Fruit fly (Drosophila melanogaster): Measurements from ENCODE around the gene Pdp1.

Gene Pdp1

DNA sequence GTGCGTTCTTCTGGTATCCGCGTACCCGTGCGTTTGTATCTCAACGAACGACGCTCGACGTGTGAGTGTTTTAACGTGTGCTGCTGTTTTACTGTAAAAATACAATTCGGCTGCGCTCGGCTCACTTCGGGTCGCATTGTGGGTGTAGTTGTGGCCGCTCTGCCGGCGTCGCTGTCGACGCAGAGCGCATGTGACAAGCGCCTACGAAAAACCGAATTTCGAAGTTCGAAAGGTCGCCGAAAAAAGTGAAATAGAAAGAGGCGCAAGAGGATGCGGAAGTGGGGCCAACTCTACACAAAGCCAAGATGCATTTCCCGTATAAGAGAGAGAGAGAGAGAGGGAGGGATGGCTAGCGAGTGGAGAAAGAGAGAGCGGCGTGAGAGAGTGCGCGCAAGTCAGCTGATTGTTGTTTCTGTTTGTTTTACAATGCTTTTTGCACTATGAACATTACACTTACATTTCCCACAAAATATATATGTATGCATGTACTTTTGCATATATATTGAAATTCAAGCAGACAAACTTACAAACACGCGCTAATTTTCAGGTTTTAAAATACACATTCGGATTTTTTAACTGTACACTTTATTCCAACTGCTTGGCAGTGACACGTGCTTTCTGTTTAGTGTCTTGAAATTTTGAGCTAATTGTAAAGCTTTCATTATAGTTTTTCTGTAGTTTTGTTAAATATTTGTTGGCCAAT is 12.3 kb downstream of the Pdp1 start (continued):
- TF ChIP-seq Hand (GFP tag; optimal IDR thresholded peaks at IDR 0.05) (peak; percentile 78), CG15479 (GFP tag; optimal IDR thresholded peaks at IDR 0.05) (no peak), CG11504 (tag; optimal IDR thresholded peaks at IDR 0.05) (peak; percentile 55), nau (GFP tag; optimal IDR thresholded peaks at IDR 0.05) (peak; percentile 90), Eip74EF (GFP tag; optimal IDR thresholded peaks at IDR 0.05) (peak in 1 of 2 experiments; percentile 97), danr (GFP tag; IDR thresholded peaks at IDR 0.05) (no peak), CHES-1-like (GFP tag; optimal IDR thresholded peaks at IDR 0.05) (no peak)

DNA sequence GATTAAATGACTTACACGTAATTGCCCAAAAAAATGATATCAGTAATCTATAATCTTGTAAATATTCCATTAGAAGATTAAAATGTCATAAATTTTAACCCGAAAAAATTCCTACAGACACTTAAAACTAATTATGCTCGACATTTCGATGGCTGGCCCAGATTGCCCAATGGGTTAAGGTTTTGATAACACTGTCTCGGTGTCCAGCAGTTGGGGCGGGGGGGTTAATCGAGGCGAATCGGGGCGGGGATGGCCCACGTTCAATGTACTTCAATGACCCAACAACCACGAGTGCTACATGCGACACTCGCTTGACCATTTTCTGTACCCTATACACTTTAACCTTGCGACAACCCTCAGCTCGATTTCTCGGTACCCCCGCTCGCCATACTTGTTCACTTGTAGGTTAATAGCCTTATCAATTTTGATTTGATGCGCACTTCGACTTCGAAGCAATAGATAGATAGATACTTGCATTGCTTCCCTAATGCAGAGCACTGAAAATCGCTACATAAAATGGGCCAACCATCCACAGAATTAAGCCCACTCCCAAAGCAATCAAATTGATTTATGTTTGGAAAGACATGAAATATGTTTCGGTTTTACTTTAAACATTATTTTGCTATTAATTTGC is 14.8 kb downstream of the Pdp1 start:
- TF ChIP-seq Atf3 (GFP tag; optimal IDR thresholded peaks at IDR 0.05): no peak
- TF ChIP-seq CG17829 (tag; optimal IDR thresholded peaks at IDR 0.05): no peak
- 0 out of 2 replicates have a peak, but pooled peaks have one; percentile 15 for TF ChIP-seq GATAe (GFP tag; conservative IDR thresholded peaks at IDR 0.05)
- peak; percentile 87 for TF ChIP-seq exex (tag; optimal IDR thresholded peaks at IDR 0.05)
- peak; percentile 24 for TF ChIP-seq HmgZ (tag; optimal IDR thresholded peaks at IDR 0.05)
- TF ChIP-seq da (GFP tag; optimal IDR thresholded peaks at IDR 0.05): no peak
- TF ChIP-seq mirr (GFP tag; optimal IDR thresholded peaks at IDR 0.05): peak; percentile 70
- TF ChIP-seq ham (GFP tag; IDR thresholded peaks at IDR 0.05): no peak
- no peak for TF ChIP-seq CG8290 (GFP tag; optimal IDR thresholded peaks at IDR 0.05)
- peak in 1 of 2 experiments; percentile 36 for TF ChIP-seq CG8290 (tag; optimal IDR thresholded peaks at IDR 0.05)
- no peak for TF ChIP-seq CG17912 (GFP tag; optimal IDR thresholded peaks at IDR 0.05)
- TF ChIP-seq toy (GFP tag; IDR thresholded peaks at IDR 0.05): 0 out of 2 replicates have a peak, but pooled peaks have one; percentile 11
- TF ChIP-seq CG6175 (GFP tag; IDR thresholded peaks at IDR 0.05): 0 out of 3 replicates have a peak, but pooled peaks have one; percentile 8
- TF ChIP-seq grau (tag; optimal IDR thresholded peaks at IDR 0.05): no peak
- TF ChIP-seq sug (tag; optimal IDR thresholded peaks at IDR 0.05): peak; percentile 80
- peak; percentile 10; the same call in 1 of the 2 replicates for TF ChIP-seq Lim3 (GFP tag; IDR thresholded peaks at IDR 0.05)
- peak in 1 of 2 experiments; percentile 98 for TF ChIP-seq Hr78 (GFP tag; optimal IDR thresholded peaks at IDR 0.05)
- TF ChIP-seq CG9817 (tag; optimal IDR thresholded peaks at IDR 0.05): no peak
- peak; percentile 83 for TF ChIP-seq grn (GFP tag; optimal IDR thresholded peaks at IDR 0.05)
- 0 out of 2 replicates have a peak, but pooled peaks have one; percentile 15 for TF ChIP-seq stc (GFP tag; IDR thresholded peaks at IDR 0.05)
- TF ChIP-seq ind (GFP tag; optimal IDR thresholded peaks at IDR 0.05): no peak
- TF ChIP-seq Vsx1 (GFP tag; optimal IDR thresholded peaks at IDR 0.05): peak; percentile 28
- peak; percentile 32; the same call in 1 of the 2 replicates for TF ChIP-seq CG14014 (GFP tag; IDR thresholded peaks at IDR 0.05)
- 0 out of 2 replicates have a peak, but pooled peaks have one; percentile 37 for TF ChIP-seq chm (GFP tag; IDR thresholded peaks at IDR 0.05)
- TF ChIP-seq Hey (tag; optimal IDR thresholded peaks at IDR 0.05): peak; percentile 36
- peak; percentile 7; the same call in 1 of the 3 replicates for TF ChIP-seq Dbx (GFP tag; IDR thresholded peaks at IDR 0.05)
- no peak for TF ChIP-seq crc (GFP tag; optimal IDR thresholded peaks at IDR 0.05)
- peak; percentile 71; the same call in 1 of the 3 replicates for TF ChIP-seq CG2199 (GFP tag; IDR thresholded peaks at IDR 0.05)
- TF ChIP-seq CG15269 (tag; optimal IDR thresholded peaks at IDR 0.05): no peak
- no peak for TF ChIP-seq sr (GFP tag; IDR thresholded peaks at IDR 0.05)
- TF ChIP-seq hb (GFP tag; IDR thresholded peaks at IDR 0.05; ENCODE audit: partially characterized antibody): no peak
- no peak for TF ChIP-seq CG12391 (tag; optimal IDR thresholded peaks at IDR 0.05)
- TF ChIP-seq Pdp1 (GFP tag; optimal IDR thresholded peaks at IDR 0.05): peak in 1 of 2 experiments; percentile 0
- TF ChIP-seq CG34376 (GFP tag; optimal IDR thresholded peaks at IDR 0.05): peak; percentile 54
- TF ChIP-seq CG10543 (GFP tag; optimal IDR thresholded peaks at IDR 0.05): peak; percentile 29
- peak; percentile 45 for TF ChIP-seq lab (GFP tag; optimal IDR thresholded peaks at IDR 0.05)
- TF ChIP-seq sd (tag; optimal IDR thresholded peaks at IDR 0.05): peak; percentile 88
- TF ChIP-seq Atf6 (GFP tag; IDR thresholded peaks at IDR 0.05): 0 out of 2 replicates have a peak, but pooled peaks have one; percentile 18
- TF ChIP-seq crol (GFP tag; IDR thresholded peaks at IDR 0.05): peak; percentile 69
